Fruit fly (Drosophila melanogaster): Measurements from ENCODE around the gene Noc1.
A peak's percentile ranks its signal among the peaks of the same experiment; 100 is the strongest.

Gene Noc1

dm6 chr3L:11049414-11049813, 25.2 kb upstream of the Noc1 start (continued):
- TF ChIP-seq CG3726 (GFP tag; IDR thresholded peaks at IDR 0.05) (no peak), fd102C (GFP tag; optimal IDR thresholded peaks at IDR 0.05) (no peak), pnt (GFP tag; optimal IDR thresholded peaks at IDR 0.05) (no peak), Bdp1 (GFP tag; optimal IDR thresholded peaks at IDR 0.05) (no peak), CG34422 (GFP tag; IDR thresholded peaks at IDR 0.05) (no peak), CHES-1-like (GFP tag; optimal IDR thresholded peaks at IDR 0.05) (no peak), Hr78 (GFP tag; optimal IDR thresholded peaks at IDR 0.05) (no peak), en (GFP tag; optimal IDR thresholded peaks at IDR 0.05) (no peak), CG13894 (tag; optimal IDR thresholded peaks at IDR 0.05) (peak; percentile 54), CG13624 (GFP tag; optimal IDR thresholded peaks at IDR 0.05) (no peak), Nf-YA (GFP tag; IDR thresholded peaks at IDR 0.05) (no peak), CG10959 (GFP tag; IDR thresholded peaks at IDR 0.05) (no peak), CG3407 (GFP tag; optimal IDR thresholded peaks at IDR 0.05) (no peak), BtbVII (GFP tag; optimal IDR thresholded peaks at IDR 0.05) (peak; percentile 38), nau (GFP tag; optimal IDR thresholded peaks at IDR 0.05) (peak; percentile 45), NK7.1 (GFP tag; optimal IDR thresholded peaks at IDR 0.05) (no peak), CG9876 (GFP tag; optimal IDR thresholded peaks at IDR 0.05) (no peak), gsb (GFP tag; IDR thresholded peaks at IDR 0.05) (no peak), CG12219 (GFP tag; optimal IDR thresholded peaks at IDR 0.05) (no peak), CG12659 (GFP tag; optimal IDR thresholded peaks at IDR 0.05) (peak; percentile 24), CG8089 (GFP tag; optimal IDR thresholded peaks at IDR 0.05) (no peak), CG3847 (GFP tag; IDR thresholded peaks at IDR 0.05) (no peak), Sox100B (GFP tag; optimal IDR thresholded peaks at IDR 0.05) (no peak), klu (GFP tag; IDR thresholded peaks at IDR 0.05) (no peak), slbo (GFP tag; IDR thresholded peaks at IDR 0.05) (no peak), CG3281 (GFP tag; optimal IDR thresholded peaks at IDR 0.05) (peak; percentile 64), dpn (GFP tag; optimal IDR thresholded peaks at IDR 0.05) (peak in 1 of 2 experiments; percentile 16), Dref (GFP tag; IDR thresholded peaks at IDR 0.05) (no peak), CG11723 (GFP tag; optimal IDR thresholded peaks at IDR 0.05) (no peak), CG13775 (GFP tag; optimal IDR thresholded peaks at IDR 0.05) (no peak), CoRest (tag; optimal IDR thresholded peaks at IDR 0.05) (no peak), CG8944 (GFP tag; optimal IDR thresholded peaks at IDR 0.05) (no peak), CG14710 (tag; optimal IDR thresholded peaks at IDR 0.05) (no peak), knrl (GFP tag; IDR thresholded peaks at IDR 0.05; ENCODE audit: partially characterized antibody) (no peak), Camta (GFP tag; optimal IDR thresholded peaks at IDR 0.05) (no peak), Dip2 (GFP tag; IDR thresholded peaks at IDR 0.05) (no peak), pfk (GFP tag; optimal IDR thresholded peaks at IDR 0.05) (peak; percentile 28), Trl (optimal IDR thresholded peaks at IDR 0.05) (no peak), Trl (GFP tag; optimal IDR thresholded peaks at IDR 0.05) (no peak), dati (GFP tag; IDR thresholded peaks at IDR 0.05) (no peak), CG12769 (tag; optimal IDR thresholded peaks at IDR 0.05) (peak; percentile 54), Hr39 (optimal IDR thresholded peaks at IDR 0.05) (no peak), CG9727 (GFP tag; optimal IDR thresholded peaks at IDR 0.05) (no peak), Nf-YC (tag; optimal IDR thresholded peaks at IDR 0.05) (peak; percentile 51), crol (GFP tag; IDR thresholded peaks at IDR 0.05) (no peak), hkb (optimal IDR thresholded peaks at IDR 0.05) (no peak), hkb (GFP tag; IDR thresholded peaks at IDR 0.05) (no peak), Oaz (GFP tag; IDR thresholded peaks at IDR 0.05) (no peak), CG13287 (GFP tag; IDR thresholded peaks at IDR 0.05; ENCODE audit: partially characterized antibody) (no peak), bsh (GFP tag; optimal IDR thresholded peaks at IDR 0.05) (no peak), vvl (GFP tag; IDR thresholded peaks at IDR 0.05) (no peak), nom (GFP tag; optimal IDR thresholded peaks at IDR 0.05) (no peak), CG10147 (GFP tag; optimal IDR thresholded peaks at IDR 0.05) (no peak)
